Fruit fly (Drosophila melanogaster) whole organism, wandering third instar larva: ENCODE measurements around the gene CG14511.
A peak's percentile ranks its signal among the peaks of the same experiment; 100 is the strongest.

Experiments used
- Abd-B ChIP-seq: fragments of >200 bp; optimal IDR thresholded peaks from 2 replicates; lab custom pipeline; 2017; ENCODE audit warnings: missing biosample characterization, missing genetic modification characterization
- CG32264 ChIP-seq: fragments of 200-800 bp; sonication (Bioruptor generic); optimal IDR thresholded peaks from 2 replicates; lab custom pipeline; 2016; ENCODE audit warnings: missing biosample characterization, missing genetic modification characterization
- CG9705 ChIP-seq: fragments of 200-800 bp; sonication (Bioruptor generic); optimal IDR thresholded peaks from 2 replicates; lab custom pipeline; 2018; ENCODE audit warnings: missing biosample characterization, mild to moderate bottlenecking, missing genetic modification characterization
- CrebA ChIP-seq: fragments of 200-800 bp; sonication (Bioruptor generic); optimal IDR thresholded peaks from 2 replicates; lab custom pipeline; 2016; ENCODE audit warnings: missing biosample characterization, mild to moderate bottlenecking, missing genetic modification characterization, borderline replicate concordance
- Dfd ChIP-seq: fragments of >200 bp; optimal IDR thresholded peaks from 2 replicates; lab custom pipeline; 2017; ENCODE audit warnings: missing biosample characterization, missing genetic modification characterization
- Dif ChIP-seq: fragments of 200-275, 200-300 bp; sonication (Bioruptor generic); optimal IDR thresholded peaks from 2 replicates; lab custom pipeline; 2018; ENCODE audit warnings: missing biosample characterization, missing genetic modification characterization; ENCODE audit not compliant: partially characterized antibody
- GATAd ChIP-seq: sonication (Bioruptor generic); optimal IDR thresholded peaks from 2 replicates; lab custom pipeline; 2016; ENCODE audit warnings: missing biosample characterization, missing genetic modification characterization
- HLH106 ChIP-seq: fragments of 200-800 bp; optimal IDR thresholded peaks from 3 replicates; lab custom pipeline; 2019; ENCODE audit warnings: missing biosample characterization, mild to moderate bottlenecking, missing genetic modification characterization, moderate library complexity
- Hnf4 ChIP-seq: fragments of 200-800 bp; sonication (Bioruptor generic); optimal IDR thresholded peaks from 2 replicates; lab custom pipeline; 2016; ENCODE audit warnings: missing biosample characterization, mild to moderate bottlenecking, missing genetic modification characterization
- Hr78 ChIP-seq: fragments of >200 bp; optimal IDR thresholded peaks from 2 replicates; lab custom pipeline; 2017; ENCODE audit warnings: missing biosample characterization, missing genetic modification characterization
- Hr83 ChIP-seq: fragments of 200-300 bp; sonication (Bioruptor generic); optimal IDR thresholded peaks from 2 replicates; lab custom pipeline; 2016; ENCODE audit warnings: missing biosample characterization, mild to moderate bottlenecking, missing genetic modification characterization, moderate library complexity; ENCODE audit not compliant: poor library complexity, severe bottlenecking
- Jra ChIP-seq: sonication (Bioruptor generic); optimal IDR thresholded peaks from 2 replicates; lab custom pipeline; 2016; ENCODE audit warnings: missing biosample characterization, missing genetic modification characterization
- Mio ChIP-seq: sonication (Bioruptor generic); optimal IDR thresholded peaks from 2 replicates; lab custom pipeline; 2016; ENCODE audit warnings: missing biosample characterization, missing genetic modification characterization
- Myc ChIP-seq: fragments of >200 bp; optimal IDR thresholded peaks from 2 replicates; lab custom pipeline; 2017
- N ChIP-seq: fragments of >200 bp; optimal IDR thresholded peaks from 2 replicates; lab custom pipeline; 2018; ENCODE audit warnings: missing biosample characterization, missing external identifiers, missing genetic modification characterization
- OdsH ChIP-seq: fragments of 200-800 bp; sonication (Bioruptor generic); optimal IDR thresholded peaks from 2 replicates; lab custom pipeline; 2016; ENCODE audit warnings: missing biosample characterization, mild to moderate bottlenecking, missing genetic modification characterization
- Rel ChIP-seq, 2 experiments: fragments of 200-800 bp; sonication (Bioruptor generic) in 1 of 2; optimal IDR thresholded peaks; 2 replicates in 1 of 2; 3 replicates in 1 of 2; lab custom pipeline; 2016 to 2019; ENCODE audit warnings: mild to moderate bottlenecking in 2 of 2, missing biosample characterization in 2 of 2, missing genetic modification characterization in 2 of 2, moderate library complexity in 1 of 2
- Sp1 ChIP-seq: fragments of 200-800 bp; sonication (Bioruptor generic); optimal IDR thresholded peaks from 3 replicates; lab custom pipeline; 2019; ENCODE audit warnings: missing biosample characterization, mild to moderate bottlenecking, missing genetic modification characterization, moderate library complexity
- Vsx2 ChIP-seq: fragments of 200-300, 225-300 bp; sonication (Bioruptor generic); optimal IDR thresholded peaks from 2 replicates; lab custom pipeline; 2018; ENCODE audit warnings: missing biosample characterization, missing genetic modification characterization; ENCODE audit not compliant: partially characterized antibody
- br ChIP-seq: fragments of 200-800 bp; sonication (Bioruptor generic); optimal IDR thresholded peaks from 2 replicates; lab custom pipeline; 2016; ENCODE audit warnings: missing biosample characterization, missing genetic modification characterization
- brk ChIP-seq: fragments of 200-800 bp; sonication (Bioruptor generic); optimal IDR thresholded peaks from 2 replicates; lab custom pipeline; 2016; ENCODE audit warnings: missing biosample characterization, mild to moderate bottlenecking, missing genetic modification characterization
- dl ChIP-seq, 2 experiments: fragments of 175-275, 200-275 bp in 1 of 2; fragments of 200-275 bp in 1 of 2; sonication (Bioruptor generic); optimal IDR thresholded peaks; lab custom pipeline; 2018; ENCODE audit warnings: mild to moderate bottlenecking in 2 of 2, missing biosample characterization in 2 of 2, missing genetic modification characterization in 2 of 2, moderate library complexity in 2 of 2; ENCODE audit not compliant: partially characterized antibody in 2 of 2, insufficient read depth in 1 of 2
- dmrt93B ChIP-seq: fragments of 200-800 bp; sonication (Bioruptor generic); optimal IDR thresholded peaks from 2 replicates; lab custom pipeline; 2018; ENCODE audit warnings: missing biosample characterization, mild to moderate bottlenecking, missing genetic modification characterization
- dsf ChIP-seq: sonication (Bioruptor generic); optimal IDR thresholded peaks from 2 replicates; lab custom pipeline; 2016; ENCODE audit warnings: missing biosample characterization, missing genetic modification characterization, borderline replicate concordance
- ey ChIP-seq: fragments of 200-800 bp; sonication (Bioruptor generic); optimal IDR thresholded peaks from 2 replicates; lab custom pipeline; 2016; ENCODE audit warnings: missing biosample characterization, missing genetic modification characterization
- foxo ChIP-seq, 2 experiments: fragments of 200-800 bp; sonication (Bioruptor generic); optimal IDR thresholded peaks; 2 replicates in 1 of 2; 3 replicates in 1 of 2; lab custom pipeline; 2016 to 2017; ENCODE audit warnings: missing biosample characterization in 2 of 2, missing genetic modification characterization in 2 of 2
- fru ChIP-seq: fragments of 200-800 bp; sonication (Bioruptor generic); optimal IDR thresholded peaks from 3 replicates; lab custom pipeline; 2016; ENCODE audit warnings: missing biosample characterization, mild to moderate bottlenecking, missing genetic modification characterization
- h ChIP-seq: fragments of 200-800 bp; sonication (Bioruptor generic); optimal IDR thresholded peaks from 3 replicates; lab custom pipeline; 2016; ENCODE audit warnings: missing biosample characterization, mild to moderate bottlenecking, missing genetic modification characterization
- jim ChIP-seq: fragments of 175-275, 200-325 bp; sonication (Bioruptor generic); optimal IDR thresholded peaks from 2 replicates; lab custom pipeline; 2016; ENCODE audit warnings: missing biosample characterization, mild to moderate bottlenecking, missing genetic modification characterization
- lola ChIP-seq: fragments of >200 bp; optimal IDR thresholded peaks from 2 replicates; lab custom pipeline; 2017; ENCODE audit warnings: missing biosample characterization, missing genetic modification characterization
- pan ChIP-seq: fragments of >200 bp; optimal IDR thresholded peaks from 2 replicates; lab custom pipeline; 2017
- psq ChIP-seq: fragments of 200-800 bp; sonication (Bioruptor generic); optimal IDR thresholded peaks from 3 replicates; lab custom pipeline; 2017; ENCODE audit warnings: missing biosample characterization, mild to moderate bottlenecking, missing genetic modification characterization, moderate library complexity
- rgr ChIP-seq: fragments of 200-800 bp; sonication (Bioruptor generic); optimal IDR thresholded peaks from 3 replicates; lab custom pipeline; 2016; ENCODE audit warnings: missing biosample characterization, mild to moderate bottlenecking, missing genetic modification characterization
- sage ChIP-seq: fragments of 200-800 bp; sonication (Bioruptor generic); optimal IDR thresholded peaks from 2 replicates; lab custom pipeline; 2016; ENCODE audit warnings: missing biosample characterization, mild to moderate bottlenecking, missing genetic modification characterization
- sv ChIP-seq: fragments of 200-800 bp; sonication (Bioruptor generic); optimal IDR thresholded peaks from 3 replicates; lab custom pipeline; 2016; ENCODE audit warnings: missing biosample characterization, missing genetic modification characterization
- tai ChIP-seq: sonication (Bioruptor generic); optimal IDR thresholded peaks from 2 replicates; lab custom pipeline; 2016; ENCODE audit warnings: missing biosample characterization, missing genetic modification characterization
- usp ChIP-seq: fragments of >200 bp; optimal IDR thresholded peaks from 2 replicates; lab custom pipeline; 2017; ENCODE audit warnings: missing biosample characterization, missing genetic modification characterization
- woc ChIP-seq: sonication (Bioruptor generic); optimal IDR thresholded peaks from 2 replicates; lab custom pipeline; 2016; ENCODE audit warnings: missing biosample characterization, mild to moderate bottlenecking, missing genetic modification characterization

Gene CG14511

DNA sequence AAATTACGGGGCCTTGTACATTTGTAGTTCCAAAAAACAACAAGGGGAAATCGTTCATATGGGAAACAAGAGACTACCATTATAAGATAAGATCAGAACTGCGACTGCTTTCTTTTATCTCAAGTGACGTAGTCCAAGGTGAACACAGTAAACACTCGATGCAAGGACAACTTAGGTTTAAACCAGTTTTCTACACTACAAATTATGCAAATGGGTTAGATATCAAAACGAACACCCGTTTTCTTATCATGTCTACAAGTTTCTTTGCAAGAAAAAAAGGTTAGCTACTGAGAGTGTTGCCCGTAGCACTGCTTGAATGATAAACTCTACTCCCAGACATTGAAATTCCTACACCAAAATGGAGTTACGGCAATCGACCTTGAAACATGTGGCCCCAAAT is 22.6 kb downstream of the CG14511 start:
- TF ChIP-seq brk (no peak), Sp1 (GFP tag; lab: Kevin White, UChicago) (peak; percentile 69), Vsx2 (no peak), Jra (GFP tag; lab: Kevin White, UChicago) (peak; percentile 58), OdsH (peak; percentile 81), Mio (GFP tag; lab: Kevin White, UChicago) (peak; percentile 36), lola (no peak), sage (GFP tag; lab: Kevin White, UChicago) (no peak), Rel (GFP tag; optimal IDR thresholded peaks at IDR 0.05; lab: Kevin White, UChicago) (no peak), Rel (tag; optimal IDR thresholded peaks at IDR 0.05; lab: Kevin White, UChicago) (peak; percentile 7), ey (GFP tag; lab: Kevin White, UChicago) (peak; percentile 91), Hnf4 (GFP tag; lab: Kevin White, UChicago) (peak; percentile 90), Hr78 (GFP tag; lab: Kevin White, UChicago) (no peak), N (no peak), rgr (GFP tag; lab: Kevin White, UChicago) (peak; percentile 89), CG32264 (peak; percentile 73), dl (GFP tag; optimal IDR thresholded peaks at IDR 0.05; lab: Kevin White, UChicago; ENCODE audit: insufficient read depth in 1 of 2, partially characterized antibody in 2 of 2) (no peak), GATAd (no peak), foxo (GFP tag; optimal IDR thresholded peaks at IDR 0.05; lab: Kevin White, UChicago) (peak; percentile 43 to 94), pan (lab: Kevin White, UChicago) (no peak), Abd-B (no peak), tai (no peak), dmrt93B (peak; percentile 66), fru (GFP tag; lab: Kevin White, UChicago) (peak; percentile 88), Dif (GFP tag; lab: Kevin White, UChicago) (no peak), CG9705 (GFP tag; lab: Kevin White, UChicago) (no peak), HLH106 (tag; lab: Kevin White, UChicago) (peak; percentile 80), sv (GFP tag; lab: Kevin White, UChicago) (no peak), jim (GFP tag; lab: Kevin White, UChicago) (no peak), Hr83 (GFP tag; lab: Kevin White, UChicago) (peak; percentile 56), Dfd (no peak), h (GFP tag; lab: Kevin White, UChicago) (peak; percentile 91), woc (peak; percentile 73), dsf (GFP tag; lab: Kevin White, UChicago) (peak; percentile 20), br (GFP tag; lab: Kevin White, UChicago) (peak; percentile 89), psq (GFP tag; lab: Kevin White, UChicago) (peak; percentile 78), usp (GFP tag; lab: Kevin White, UChicago) (no peak), CrebA (GFP tag; lab: Kevin White, UChicago) (no peak)

DNA sequence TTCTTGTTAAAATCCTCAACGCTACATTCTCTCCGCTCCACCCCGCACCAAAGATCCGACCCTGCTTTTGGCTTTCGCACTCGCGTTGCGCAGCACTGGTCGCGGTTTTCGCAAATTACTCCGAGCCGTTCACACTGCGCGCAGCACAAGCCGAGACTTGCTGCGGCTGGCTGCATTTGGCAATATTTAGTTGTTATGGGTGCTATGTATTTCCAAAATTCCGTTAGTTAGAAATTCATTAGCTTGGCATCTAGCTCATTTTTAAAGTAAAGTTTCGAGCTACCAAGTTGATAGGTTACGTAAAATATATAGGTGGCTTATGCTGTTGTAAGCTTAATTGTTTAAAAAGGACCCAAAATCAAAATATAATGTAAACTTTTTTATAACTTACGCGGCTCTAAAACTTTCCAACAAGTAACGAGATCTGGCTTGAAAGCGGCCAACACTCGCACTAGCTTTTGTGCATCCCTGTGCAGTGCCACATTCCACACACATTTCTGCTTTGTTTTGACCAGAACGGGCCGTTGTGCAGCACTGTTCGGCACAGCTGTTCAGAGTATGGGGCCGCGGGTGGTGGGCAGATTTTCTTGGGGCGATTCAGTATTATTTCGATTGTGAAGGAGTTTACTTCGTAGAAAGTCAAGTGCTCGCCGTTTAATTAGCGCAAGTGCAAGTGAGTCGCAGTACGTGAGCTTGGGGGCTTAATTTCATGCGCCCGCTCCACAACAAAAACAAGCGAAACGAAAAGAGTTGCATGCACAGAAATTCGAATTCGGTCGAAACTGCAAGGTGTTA is 23.7 kb downstream of the CG14511 start, which contains the start of the genes yem and Ctl2:
Gene yem, minus strand, starts transcription at position 63 of the 795 bp plus-strand sequence.
Gene Ctl2, plus strand, starts transcription at position 554 of the 795 bp plus-strand sequence.
- TF ChIP-seq dmrt93B (peak; percentile 64), Rel (GFP tag; optimal IDR thresholded peaks at IDR 0.05; lab: Kevin White, UChicago) (no peak), Rel (tag; optimal IDR thresholded peaks at IDR 0.05; lab: Kevin White, UChicago) (peak; percentile 47), rgr (GFP tag; lab: Kevin White, UChicago) (peak; percentile 56), N (no peak), CG32264 (no peak), Myc (lab: Kevin White, UChicago) (peak; percentile 93), OdsH (peak; percentile 49), pan (lab: Kevin White, UChicago) (no peak), sv (GFP tag; lab: Kevin White, UChicago) (peak; percentile 85), GATAd (peak; percentile 52), tai (no peak), Abd-B (no peak), CG9705 (GFP tag; lab: Kevin White, UChicago) (peak; percentile 63), woc (peak; percentile 95), foxo (GFP tag; optimal IDR thresholded peaks at IDR 0.05; lab: Kevin White, UChicago) (peak in 1 of 2 experiments; percentile 85), jim (GFP tag; lab: Kevin White, UChicago) (no peak), fru (GFP tag; lab: Kevin White, UChicago) (peak; percentile 82), br (GFP tag; lab: Kevin White, UChicago) (peak; percentile 79), Hr83 (GFP tag; lab: Kevin White, UChicago) (peak; percentile 96), h (GFP tag; lab: Kevin White, UChicago) (peak; percentile 75), HLH106 (tag; lab: Kevin White, UChicago) (peak; percentile 71), psq (GFP tag; lab: Kevin White, UChicago) (peak; percentile 76), Sp1 (GFP tag; lab: Kevin White, UChicago) (peak; percentile 61), ey (GFP tag; lab: Kevin White, UChicago) (peak; percentile 71), lola (no peak), Dif (GFP tag; lab: Kevin White, UChicago) (peak; percentile 23)
